Worm (Caenorhabditis elegans) whole organism, L1 larva: ENCODE measurements around the gene mig-5.

Experiments used
- C04F5.9 ChIP-seq: sonication (generic microtip); optimal IDR thresholded peaks from 2 replicates; lab custom pipeline; 2016; ENCODE audit warnings: missing genetic modification characterization, missing compliant biosample characterization
- C16A3.4 ChIP-seq: fragments of 150-350 bp; optimal IDR thresholded peaks from 2 replicates; lab custom pipeline; 2014; ENCODE audit warnings: missing biosample characterization, missing genetic modification characterization
- F16B12.6 ChIP-seq: fragments of 150-350 bp; optimal IDR thresholded peaks from 2 replicates; lab custom pipeline; 2014; ENCODE audit warnings: missing biosample characterization, missing genetic modification characterization
- Y116A8C.19 ChIP-seq: sonication (generic microtip); optimal IDR thresholded peaks from 2 replicates; lab custom pipeline; 2016; ENCODE audit warnings: missing compliant biosample characterization, missing genetic modification characterization, borderline replicate concordance
- aly-2 ChIP-seq: fragments of 150-350 bp; optimal IDR thresholded peaks from 2 replicates; lab custom pipeline; 2014; ENCODE audit warnings: missing biosample characterization, missing genetic modification characterization
- ama-1 ChIP-seq: fragments of 150-350 bp; optimal IDR thresholded peaks from 2 replicates; lab custom pipeline; 2014
- blmp-1 ChIP-seq: fragments of 150-350 bp; optimal IDR thresholded peaks from 2 replicates; lab custom pipeline; 2014; ENCODE audit warnings: missing biosample characterization, missing genetic modification characterization
- ceh-63 ChIP-seq: fragments of 200-800 bp; sonication (Bioruptor generic); optimal IDR thresholded peaks from 2 replicates; lab custom pipeline; 2018; ENCODE audit warnings: mild to moderate bottlenecking, missing genetic modification characterization, missing compliant biosample characterization
- ceh-88 ChIP-seq: fragments of 200-800 bp; sonication (Bioruptor generic); IDR thresholded peaks from 2 replicates; pipeline ENCODE4 v1.3.6; 2022; ENCODE audit warnings: missing genetic modification characterization, missing compliant biosample characterization
- dsc-1 ChIP-seq: sonication (generic microtip); optimal IDR thresholded peaks from 2 replicates; lab custom pipeline; 2016; ENCODE audit warnings: mild to moderate bottlenecking, missing genetic modification characterization, missing compliant biosample characterization
- efl-1 ChIP-seq, 4 experiments: fragments of 150-350 bp; optimal IDR thresholded peaks in 3 of 4; peaks in 1 of 4; 1 replicate in 1 of 4; 2 replicates in 3 of 4; lab custom pipeline; 2014; ENCODE audit warnings: missing biosample characterization in 2 of 4, missing genetic modification characterization in 2 of 4, missing genetic modification reagents in 2 of 4
- efl-3 ChIP-seq: fragments of 200-800 bp; sonication (Bioruptor generic); optimal IDR thresholded peaks from 2 replicates; lab custom pipeline; 2018; ENCODE audit warnings: mild to moderate bottlenecking, missing genetic modification characterization, missing compliant biosample characterization
- egl-13 ChIP-seq: sonication (generic microtip); optimal IDR thresholded peaks from 2 replicates; lab custom pipeline; 2016; ENCODE audit warnings: missing genotype, missing genetic modification reagents, missing genetic modification characterization, missing compliant biosample characterization
- egl-27 ChIP-seq, 2 experiments: fragments of 150-350 bp in 1 of 2; sonication (generic microtip); optimal IDR thresholded peaks; 3 replicates each; lab custom pipeline; 2017 to 2018; ENCODE audit warnings: missing biosample characterization in 2 of 2, missing genetic modification characterization in 2 of 2, missing genetic modification reagents in 2 of 2
- elt-2 ChIP-seq: sonication (generic microtip); optimal IDR thresholded peaks from 2 replicates; lab custom pipeline; 2016; ENCODE audit warnings: missing genetic modification characterization, mild to moderate bottlenecking, inconsistent platforms, missing compliant biosample characterization, missing genetic modification reagents
- elt-3 ChIP-seq, 6 experiments: fragments of 150-350 bp in 1 of 6; sonication (generic microtip); optimal IDR thresholded peaks; 2 replicates each; lab custom pipeline; 2017 to 2018; ENCODE audit warnings: missing biosample characterization in 6 of 6, missing genetic modification characterization in 6 of 6, inconsistent platforms in 1 of 6
- fkh-10 ChIP-seq: sonication (generic microtip); optimal IDR thresholded peaks from 2 replicates; lab custom pipeline; 2017; ENCODE audit warnings: missing biosample characterization, missing genetic modification reagents, missing genetic modification characterization
- fos-1 ChIP-seq: fragments of 150-350 bp; optimal IDR thresholded peaks from 2 replicates; lab custom pipeline; 2014; ENCODE audit warnings: missing biosample characterization, missing genetic modification characterization
- hpl-2 ChIP-seq: fragments of 150-350 bp; optimal IDR thresholded peaks from 2 replicates; lab custom pipeline; 2014; ENCODE audit warnings: missing biosample characterization, missing genetic modification reagents, missing genetic modification characterization
- irx-1 ChIP-seq: sonication (generic microtip); optimal IDR thresholded peaks from 2 replicates; lab custom pipeline; 2016; ENCODE audit warnings: missing genetic modification characterization, missing compliant biosample characterization
- jun-1 ChIP-seq: fragments of 150-350 bp; optimal IDR thresholded peaks from 2 replicates; lab custom pipeline; 2014; ENCODE audit warnings: missing biosample characterization, missing genetic modification reagents, missing genetic modification characterization
- lin-35 ChIP-seq, 2 experiments: fragments of 150-350 bp; optimal IDR thresholded peaks; 2 replicates each; lab custom pipeline; 2014; ENCODE audit warnings: missing biosample characterization in 2 of 2, missing genetic modification characterization in 2 of 2, missing genetic modification reagents in 2 of 2
- lir-3 ChIP-seq: sonication (generic microtip); optimal IDR thresholded peaks from 2 replicates; lab custom pipeline; 2016; ENCODE audit warnings: mild to moderate bottlenecking, missing genetic modification characterization, moderate library complexity, missing compliant biosample characterization; ENCODE audit not compliant: poor library complexity
- lsy-2 ChIP-seq, 2 experiments: fragments of 150-350 bp; optimal IDR thresholded peaks; 2 replicates each; lab custom pipeline; 2014; ENCODE audit warnings: missing biosample characterization in 2 of 2, missing genetic modification characterization in 2 of 2
- mab-9 ChIP-seq: fragments of 200-800 bp; sonication (Bioruptor generic); IDR thresholded peaks from 2 replicates; pipeline ENCODE4 v1.3.6; 2022; ENCODE audit warnings: missing genetic modification reagents, missing genetic modification characterization, missing compliant biosample characterization
- mdl-1 ChIP-seq, 2 experiments: fragments of 150-350 bp; optimal IDR thresholded peaks; 2 replicates each; lab custom pipeline; 2014 to 2017; ENCODE audit warnings: missing biosample characterization in 2 of 2, missing genetic modification characterization in 2 of 2, inconsistent platforms in 1 of 2
- mef-2 ChIP-seq: fragments of 150-350 bp; optimal IDR thresholded peaks from 2 replicates; lab custom pipeline; 2014; ENCODE audit warnings: missing biosample characterization, missing genetic modification characterization
- mep-1 ChIP-seq: fragments of 150-350 bp; optimal IDR thresholded peaks from 2 replicates; lab custom pipeline; 2014; ENCODE audit warnings: missing biosample characterization, missing genetic modification characterization
- nhr-11 ChIP-seq: fragments of 150-350 bp; optimal IDR thresholded peaks from 2 replicates; lab custom pipeline; 2014; ENCODE audit warnings: missing biosample characterization, missing genetic modification characterization
- nhr-12 ChIP-seq: sonication (generic microtip); optimal IDR thresholded peaks from 2 replicates; lab custom pipeline; 2017; ENCODE audit warnings: missing biosample characterization, missing genetic modification characterization
- nhr-237 ChIP-seq: fragments of 150-350 bp; optimal IDR thresholded peaks from 2 replicates; lab custom pipeline; 2014; ENCODE audit warnings: missing biosample characterization, missing genetic modification characterization
- nhr-28 ChIP-seq: fragments of 150-350 bp; optimal IDR thresholded peaks from 2 replicates; lab custom pipeline; 2014; ENCODE audit warnings: missing biosample characterization, missing genetic modification characterization
- nhr-77 ChIP-seq: fragments of 150-350 bp; optimal IDR thresholded peaks from 2 replicates; lab custom pipeline; 2014; ENCODE audit warnings: missing biosample characterization, missing genetic modification characterization
- nhr-85 ChIP-seq: sonication (generic microtip); peaks from one replicate; lab custom pipeline; 2016; ENCODE audit warnings: missing genetic modification characterization, inconsistent platforms, missing compliant biosample characterization
- nhr-90 ChIP-seq: sonication (generic microtip); optimal IDR thresholded peaks from 2 replicates; lab custom pipeline; 2016; ENCODE audit warnings: mild to moderate bottlenecking, missing genetic modification characterization, missing compliant biosample characterization; ENCODE audit not compliant: poor library complexity
- pag-3 ChIP-seq: sonication (generic microtip); optimal IDR thresholded peaks from 2 replicates; lab custom pipeline; 2017; ENCODE audit warnings: missing genetic modification characterization, mild to moderate bottlenecking, missing compliant biosample characterization, antibody characterized with exemption, borderline replicate concordance; ENCODE audit not compliant: insufficient read depth
- pax-3 ChIP-seq: fragments of 200-800 bp; sonication (Bioruptor generic); optimal IDR thresholded peaks from 2 replicates; lab custom pipeline; 2018; ENCODE audit warnings: mild to moderate bottlenecking, missing genetic modification characterization, moderate library complexity, missing compliant biosample characterization
- rnt-1 ChIP-seq: sonication (generic microtip); optimal IDR thresholded peaks from 2 replicates; lab custom pipeline; 2016; ENCODE audit warnings: mild to moderate bottlenecking, missing genetic modification characterization, moderate library complexity, missing compliant biosample characterization
- skn-1 ChIP-seq: fragments of 150-350 bp; optimal IDR thresholded peaks from 2 replicates; lab custom pipeline; 2014; ENCODE audit warnings: missing biosample characterization, missing genetic modification characterization
- snpc-4 ChIP-seq: fragments of 150-350 bp; optimal IDR thresholded peaks from 2 replicates; lab custom pipeline; 2014; ENCODE audit warnings: missing biosample characterization, missing genetic modification characterization
- snu-23 ChIP-seq: sonication (generic microtip); optimal IDR thresholded peaks from 2 replicates; lab custom pipeline; 2016; ENCODE audit warnings: missing genetic modification characterization, missing compliant biosample characterization
- sptf-1 ChIP-seq: fragments of 150-350 bp; optimal IDR thresholded peaks from 2 replicates; lab custom pipeline; 2014; ENCODE audit warnings: missing biosample characterization, missing genetic modification characterization
- sup-37 ChIP-seq: fragments of 200-800 bp; sonication (Bioruptor generic); optimal IDR thresholded peaks from 2 replicates; lab custom pipeline; 2018; ENCODE audit warnings: mild to moderate bottlenecking, missing genetic modification characterization, missing compliant biosample characterization
- swsn-7 ChIP-seq: sonication (generic microtip); optimal IDR thresholded peaks from 2 replicates; lab custom pipeline; 2016; ENCODE audit warnings: missing genetic modification characterization, missing compliant biosample characterization
- unc-130 ChIP-seq: fragments of 150-350 bp; optimal IDR thresholded peaks from 2 replicates; lab custom pipeline; 2017; ENCODE audit warnings: missing biosample characterization, missing genetic modification characterization, inconsistent platforms
- unc-62 ChIP-seq: fragments of 150-350 bp; optimal IDR thresholded peaks from 2 replicates; lab custom pipeline; 2014; ENCODE audit warnings: missing biosample characterization, missing genetic modification reagents, missing genetic modification characterization
- unc-86 ChIP-seq: sonication (generic microtip); optimal IDR thresholded peaks from 2 replicates; lab custom pipeline; 2016; ENCODE audit warnings: missing genetic modification characterization, missing compliant biosample characterization
- vab-15 ChIP-seq: sonication (generic microtip); optimal IDR thresholded peaks from 2 replicates; lab custom pipeline; 2017; ENCODE audit warnings: missing genotype, mild to moderate bottlenecking, missing genetic modification characterization, missing compliant biosample characterization
- xbp-1 ChIP-seq: sonication (generic microtip); optimal IDR thresholded peaks from 2 replicates; lab custom pipeline; 2016; ENCODE audit warnings: missing genetic modification characterization, missing compliant biosample characterization
- zag-1 ChIP-seq: fragments of 150-350 bp; optimal IDR thresholded peaks from 2 replicates; lab custom pipeline; 2014; ENCODE audit warnings: missing biosample characterization, missing genetic modification characterization
- zip-4 ChIP-seq: fragments of 200-800 bp; sonication (Bioruptor generic); optimal IDR thresholded peaks from 2 replicates; lab custom pipeline; 2018; ENCODE audit warnings: mild to moderate bottlenecking, missing genetic modification characterization, moderate library complexity, missing compliant biosample characterization
- ztf-11 ChIP-seq, 2 experiments: sonication (generic microtip); optimal IDR thresholded peaks; 2 replicates each; lab custom pipeline; 2016 to 2017; ENCODE audit warnings: missing genetic modification characterization in 2 of 2, missing biosample characterization in 1 of 2, missing compliant biosample characterization in 1 of 2

mig-5 gene

DNA sequence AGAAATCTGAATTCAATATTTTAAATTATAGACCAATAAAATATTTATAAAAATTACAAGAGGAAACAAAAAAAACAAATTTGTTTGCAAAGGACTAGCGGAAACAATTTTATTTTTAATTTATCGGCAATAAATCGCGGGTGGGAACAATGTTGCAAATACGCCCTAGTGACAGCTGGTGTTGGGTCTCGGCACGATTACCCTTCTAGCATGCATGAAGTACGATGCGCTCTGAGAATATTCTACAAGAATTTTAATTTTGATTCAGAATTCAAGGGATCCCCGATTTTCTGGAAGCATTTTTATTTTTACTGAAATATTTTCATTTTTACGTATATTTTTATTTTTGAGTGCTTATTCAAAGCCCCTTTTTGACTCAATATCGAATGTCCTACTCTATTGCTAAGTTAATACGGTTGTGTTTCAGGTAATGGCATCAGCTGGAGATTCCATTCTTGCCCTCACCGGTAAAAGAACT, at the start of gene mig-5, which contains the start of gene cct-1:
mig-5 (minus strand) TSS at position 8 of the 478 bp plus-strand sequence.
cct-1 (plus strand) TSS at position 428 of the 478 bp plus-strand sequence.
- TF ChIP-seq mab-9 (GFP tag; lab: Robert Waterston, UW) = peak; percentile 94
- TF ChIP-seq snpc-4 = peak; percentile 91
- peak; percentile 96 for TF ChIP-seq ceh-88 (GFP tag; lab: Robert Waterston, UW)
- peak; percentile 90 for TF ChIP-seq nhr-77 (tag; lab: Kevin White, UChicago)
- peak; percentile 94 for TF ChIP-seq vab-15 (tag; lab: Kevin White, UChicago)
- TF ChIP-seq snu-23 (GFP tag; lab: Kevin White, UChicago) = peak; percentile 99
- TF ChIP-seq lin-35 (GFP tag; optimal IDR thresholded peaks at IDR 0.05; lab: Kevin White, UChicago) = peak; percentile 92 to 94
- peak; percentile 26 for TF ChIP-seq nhr-28
- peak; percentile 92 for TF ChIP-seq blmp-1 (tag; lab: Kevin White, UChicago)
- TF ChIP-seq sup-37 (GFP tag; lab: Kevin White, UChicago) = peak; percentile 92
- peak; percentile 90 for TF ChIP-seq elt-2 (tag; lab: Kevin White, UChicago)
- TF ChIP-seq jun-1 = peak; percentile 96
- peak; percentile 100 for TF ChIP-seq lsy-2 (tag; optimal IDR thresholded peaks at IDR 0.05; lab: Kevin White, UChicago)
- peak; percentile 98 for TF ChIP-seq C16A3.4
- peak; percentile 90 for TF ChIP-seq ceh-63 (GFP tag; lab: Kevin White, UChicago)
- peak; percentile 45 for TF ChIP-seq unc-62 (GFP tag; lab: Kevin White, UChicago)
- peak; percentile 98 for TF ChIP-seq nhr-90 (tag; lab: Kevin White, UChicago)
- peak; percentile 98 for TF ChIP-seq xbp-1 (tag; lab: Kevin White, UChicago)
- TF ChIP-seq pax-3 (tag; lab: Kevin White, UChicago) = peak; percentile 91
- peak; percentile 97 for TF ChIP-seq egl-13
- peak; percentile 98 for TF ChIP-seq unc-86
- TF ChIP-seq elt-3 (tag; optimal IDR thresholded peaks at IDR 0.05; lab: Kevin White, UChicago) = peak in 5 of 6 experiments; percentile 63 to 99 (median 91)
- peak; percentile 91 for TF ChIP-seq zip-4 (GFP tag; lab: Kevin White, UChicago)
- TF ChIP-seq nhr-12 (tag; lab: Kevin White, UChicago) = peak; percentile 49
- peak; percentile 87 for TF ChIP-seq zag-1 (tag; lab: Kevin White, UChicago)
- TF ChIP-seq nhr-11 (tag; lab: Kevin White, UChicago) = peak; percentile 98
- peak; percentile 99 for TF ChIP-seq nhr-85
- no peak for TF ChIP-seq Y116A8C.19 (tag; lab: Kevin White, UChicago)
- TF ChIP-seq aly-2 (tag; lab: Kevin White, UChicago) = peak; percentile 98
- TF ChIP-seq lir-3 (tag; lab: Kevin White, UChicago) = peak; percentile 95
- peak; percentile 97 for TF ChIP-seq skn-1
- peak; percentile 84 for TF ChIP-seq fkh-10 (GFP tag; lab: Kevin White, UChicago)
- TF ChIP-seq mef-2 (tag; lab: Kevin White, UChicago) = peak; percentile 85
- TF ChIP-seq ztf-11 (tag; optimal IDR thresholded peaks at IDR 0.05; lab: Kevin White, UChicago) = peak; percentile 40 to 87
- peak; percentile 95 for TF ChIP-seq nhr-237
- no peak for TF ChIP-seq sptf-1 (tag; lab: Kevin White, UChicago)
- peak; percentile 100 for TF ChIP-seq unc-130
- TF ChIP-seq efl-3 (GFP tag; lab: Kevin White, UChicago) = peak; percentile 81
- TF ChIP-seq swsn-7 (tag; lab: Kevin White, UChicago) = peak; percentile 98
- peak; percentile 73 to 88 for TF ChIP-seq egl-27 (tag; optimal IDR thresholded peaks at IDR 0.05; lab: Kevin White, UChicago)
- peak in 1 of 2 experiments; percentile 95 for TF ChIP-seq mdl-1 (tag; optimal IDR thresholded peaks at IDR 0.05; lab: Kevin White, UChicago)
- peak; percentile 95 for TF ChIP-seq fos-1
- peak; percentile 75 for TF ChIP-seq F16B12.6 (tag; lab: Kevin White, UChicago)
- peak; percentile 98 for TF ChIP-seq rnt-1 (tag; lab: Kevin White, UChicago)
- peak; percentile 96 to 98 for TF ChIP-seq efl-1 (optimal IDR thresholded peaks at IDR 0.05; lab: Kevin White, UChicago)
- TF ChIP-seq efl-1 (GFP tag; optimal IDR thresholded peaks at IDR 0.05 in 1 of 2; lab: Kevin White, UChicago) = peak; percentile 85 to 99
- peak; percentile 100 for TF ChIP-seq C04F5.9 (tag; lab: Kevin White, UChicago)
- peak; percentile 97 for TF ChIP-seq irx-1
- peak; percentile 95 for TF ChIP-seq hpl-2 (GFP tag; lab: Kevin White, UChicago)
- TF ChIP-seq pag-3 (tag; lab: Kevin White, UChicago) = peak; percentile 53
- peak; percentile 99 for TF ChIP-seq mep-1 (tag; lab: Kevin White, UChicago)
- peak; percentile 89 for TF ChIP-seq ama-1
- TF ChIP-seq dsc-1 (tag; lab: Kevin White, UChicago) = peak; percentile 99
